Fruit fly (Drosophila melanogaster) S2 (cell line): ENCODE measurements around the gene ACXE.

Source experiments
- CG8478 ChIP-seq: fragments of >200 bp; optimal IDR thresholded peaks from 2 replicates; lab custom pipeline; 2018
- CTCF ChIP-seq, 2 experiments: fragments of >200 bp; optimal IDR thresholded peaks; 2 replicates each; lab custom pipeline; 2018

DNA sequence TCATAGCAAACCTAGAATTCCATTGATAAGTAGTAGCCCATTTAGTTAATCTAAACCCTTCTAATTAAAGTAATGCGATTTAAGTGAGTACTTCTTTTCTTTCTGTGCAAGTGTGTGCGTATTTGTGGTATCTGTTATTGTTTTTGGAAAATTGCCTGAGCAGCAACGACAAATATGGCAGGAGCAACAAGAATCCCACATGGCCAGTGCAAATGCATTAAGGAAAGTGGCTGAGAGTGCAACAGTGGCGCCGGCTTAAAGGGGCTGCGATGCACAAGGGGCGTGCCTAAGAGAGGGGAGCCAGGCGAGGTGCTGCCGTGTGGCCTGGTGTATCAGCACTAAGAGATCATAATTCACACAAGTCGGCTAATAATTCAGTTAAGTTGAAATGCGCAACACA is 44.2 kb downstream of the ACXE start:
- TF ChIP-seq CTCF (optimal IDR thresholded peaks at IDR 0.05; lab: Kevin White, UChicago) (no peak), CG8478 (lab: Kevin White, UChicago) (no peak)
